Worm (Caenorhabditis elegans) whole organism, midembryonic: ENCODE data around the gene cisd-3.1.
A peak's percentile ranks its signal among the peaks of the same experiment; 100 is the strongest.

Experiments used
- T22C8.4 ChIP-seq: fragments of 200-800 bp; sonication (Bioruptor generic); IDR thresholded peaks from 2 replicates; pipeline ENCODE4 v1.3.6; 2022; ENCODE audit warnings: missing genetic modification characterization, missing compliant biosample characterization
- cog-1 ChIP-seq: sonication (generic microtip); optimal IDR thresholded peaks from 2 replicates; lab custom pipeline; 2016; ENCODE audit warnings: missing genetic modification characterization, missing compliant biosample characterization
- flt-1 ChIP-seq: fragments of 200-800 bp; sonication (Bioruptor generic); IDR thresholded peaks from 2 replicates; pipeline ENCODE4 v1.3.6; 2022; ENCODE audit warnings: missing genetic modification characterization, missing compliant biosample characterization
- klf-2 ChIP-seq: fragments of 200-800 bp; sonication (Bioruptor generic); conservative IDR thresholded peaks from 2 replicates; pipeline ENCODE4 v1.3.6; 2022; ENCODE audit warnings: missing genetic modification reagents, missing genetic modification characterization, missing compliant biosample characterization
- med-1 ChIP-seq: sonication (generic microtip); optimal IDR thresholded peaks from 2 replicates; lab custom pipeline; 2017; ENCODE audit warnings: missing genetic modification characterization, mild to moderate bottlenecking, missing compliant biosample characterization, antibody characterized with exemption, missing genetic modification reagents; ENCODE audit not compliant: insufficient read depth
- ref-1 ChIP-seq: fragments of 200-800 bp; sonication (Bioruptor generic); conservative IDR thresholded peaks from 2 replicates; pipeline ENCODE4 v1.3.6; 2022; ENCODE audit warnings: missing genetic modification reagents, missing genetic modification characterization, missing compliant biosample characterization
- tab-1 ChIP-seq: fragments of 200-800 bp; sonication (Bioruptor generic); IDR thresholded peaks from 2 replicates; pipeline ENCODE4 v1.3.6; 2022; ENCODE audit warnings: missing genetic modification characterization, missing compliant biosample characterization
- ztf-23 ChIP-seq: fragments of 200-800 bp; sonication (Bioruptor generic); IDR thresholded peaks from 2 replicates; pipeline ENCODE4 v1.3.6; 2022; ENCODE audit warnings: missing genetic modification reagents, missing genetic modification characterization, missing compliant biosample characterization
- ztf-29 ChIP-seq: fragments of 200-800 bp; sonication (Bioruptor generic); IDR thresholded peaks from 2 replicates; pipeline ENCODE4 v1.3.6; 2022; ENCODE audit warnings: missing genetic modification reagents, missing genetic modification characterization, missing compliant biosample characterization

Gene cisd-3.1

ce11 chrIII:4553316-4553715 is 10.6 kb downstream of the cisd-3.1 start, which contains the start of gene imph-1:
Gene imph-1, plus strand, starts transcription at chrIII:4553616.
- TF ChIP-seq klf-2 (GFP tag; lab: Robert Waterston, UW) (no peak), ztf-23 (GFP tag; lab: Robert Waterston, UW) (no peak), med-1 (GFP tag; lab: Kevin White, UChicago) (no peak), ztf-29 (GFP tag; lab: Robert Waterston, UW) (no peak)

ce11 chrIII:4555345-4555744 is 12.7 kb downstream of the cisd-3.1 start:
- no peak for TF ChIP-seq ztf-29 (GFP tag; lab: Robert Waterston, UW)
- no peak for TF ChIP-seq T22C8.4 (GFP tag; lab: Robert Waterston, UW)
- no peak for TF ChIP-seq ztf-23 (GFP tag; lab: Robert Waterston, UW)
- TF ChIP-seq klf-2 (GFP tag; lab: Robert Waterston, UW): no peak
- no peak for TF ChIP-seq med-1 (GFP tag; lab: Kevin White, UChicago)
- TF ChIP-seq tab-1: no peak
- TF ChIP-seq ref-1 (GFP tag; lab: Robert Waterston, UW): no peak
- no peak for TF ChIP-seq cog-1 (tag; lab: Kevin White, UChicago)
- no peak for TF ChIP-seq flt-1 (GFP tag; lab: Robert Waterston, UW)

- TF ChIP-seq cog-1 (tag; lab: Kevin White, UChicago): peak; percentile 16
- TF ChIP-seq ztf-23 (GFP tag; lab: Robert Waterston, UW): no peak
Measured at ce11 chrIII:4560393-4560890, 17.8 kb downstream of the cisd-3.1 start.

- TF ChIP-seq med-1 (GFP tag; lab: Kevin White, UChicago): no peak
- no peak for TF ChIP-seq tab-1
- TF ChIP-seq ztf-29 (GFP tag; lab: Robert Waterston, UW): no peak
- no peak for TF ChIP-seq cog-1 (tag; lab: Kevin White, UChicago)
- TF ChIP-seq klf-2 (GFP tag; lab: Robert Waterston, UW): no peak
- TF ChIP-seq T22C8.4 (GFP tag; lab: Robert Waterston, UW): no peak
- no peak for TF ChIP-seq ztf-23 (GFP tag; lab: Robert Waterston, UW)
Measured at ce11 chrIII:4561286-4561685, 18.6 kb downstream of the cisd-3.1 start.

ce11 chrIII:4562070-4562788 is 19.5 kb downstream of the cisd-3.1 start, which contains the start of gene pan-1:
Gene pan-1, plus strand, starts transcription at chrIII:4562738.
- TF ChIP-seq flt-1 (GFP tag; lab: Robert Waterston, UW): no peak
- TF ChIP-seq ztf-23 (GFP tag; lab: Robert Waterston, UW): no peak
- no peak for TF ChIP-seq tab-1
- no peak for TF ChIP-seq ref-1 (GFP tag; lab: Robert Waterston, UW)
- TF ChIP-seq med-1 (GFP tag; lab: Kevin White, UChicago): no peak
- no peak for TF ChIP-seq ztf-29 (GFP tag; lab: Robert Waterston, UW)
- no peak for TF ChIP-seq cog-1 (tag; lab: Kevin White, UChicago)
- no peak for TF ChIP-seq T22C8.4 (GFP tag; lab: Robert Waterston, UW)
- no peak for TF ChIP-seq klf-2 (GFP tag; lab: Robert Waterston, UW)

ce11 chrIII:4568030-4568429 is 25.3 kb downstream of the cisd-3.1 start, which contains the start of gene mlcd-1:
Gene mlcd-1, minus strand, starts transcription at chrIII:4568130.
- TF ChIP-seq ztf-23 (GFP tag; lab: Robert Waterston, UW) (no peak), klf-2 (GFP tag; lab: Robert Waterston, UW) (no peak), med-1 (GFP tag; lab: Kevin White, UChicago) (no peak), ref-1 (GFP tag; lab: Robert Waterston, UW) (no peak), cog-1 (tag; lab: Kevin White, UChicago) (no peak), ztf-29 (GFP tag; lab: Robert Waterston, UW) (no peak), flt-1 (GFP tag; lab: Robert Waterston, UW) (no peak), T22C8.4 (GFP tag; lab: Robert Waterston, UW) (no peak)

ce11 chrIII:4568455-4568854 is 25.8 kb downstream of the cisd-3.1 start, which contains the start of gene idhg-1:
Gene idhg-1, plus strand, starts transcription at chrIII:4568797.
- peak; percentile 99 for TF ChIP-seq tab-1
- TF ChIP-seq ztf-23 (GFP tag; lab: Robert Waterston, UW): peak; percentile 98
- TF ChIP-seq cog-1 (tag; lab: Kevin White, UChicago): peak; percentile 89
- TF ChIP-seq klf-2 (GFP tag; lab: Robert Waterston, UW): peak; percentile 97
- peak; percentile 98 for TF ChIP-seq flt-1 (GFP tag; lab: Robert Waterston, UW)
- TF ChIP-seq med-1 (GFP tag; lab: Kevin White, UChicago): peak; percentile 100
- peak; percentile 96 for TF ChIP-seq ztf-29 (GFP tag; lab: Robert Waterston, UW)
- TF ChIP-seq ref-1 (GFP tag; lab: Robert Waterston, UW): peak; percentile 97
- TF ChIP-seq T22C8.4 (GFP tag; lab: Robert Waterston, UW): peak; percentile 92

ce11 chrIII:4578385-4578903 is 35.8 kb downstream of the cisd-3.1 start, which contains the start of the genes sel-5 and wdr-48:
Gene sel-5, minus strand, starts transcription at chrIII:4578437.
Gene wdr-48, plus strand, starts transcription at chrIII:4578853.
- TF ChIP-seq med-1 (GFP tag; lab: Kevin White, UChicago) (peak; percentile 5), cog-1 (tag; lab: Kevin White, UChicago) (peak; percentile 12), tab-1 (no peak), ztf-23 (GFP tag; lab: Robert Waterston, UW) (no peak)

ce11 chrIII:4581495-4581894 is 38.8 kb downstream of the cisd-3.1 start, which contains the start of gene F35G12.12:
Gene F35G12.12, plus strand, starts transcription at chrIII:4581795.
- TF ChIP-seq ztf-29 (GFP tag; lab: Robert Waterston, UW) (no peak), flt-1 (GFP tag; lab: Robert Waterston, UW) (no peak), ztf-23 (GFP tag; lab: Robert Waterston, UW) (no peak), ref-1 (GFP tag; lab: Robert Waterston, UW) (no peak), med-1 (GFP tag; lab: Kevin White, UChicago) (no peak), T22C8.4 (GFP tag; lab: Robert Waterston, UW) (no peak)
